Fruit fly (Drosophila melanogaster) whole organism, larva: ENCODE data around the gene Act79B.

ENCODE experiments used
- noc ChIP-seq: fragments of 200-800 bp; sonication (Bioruptor generic); optimal IDR thresholded peaks from 3 replicates; lab custom pipeline; 2019; ENCODE audit warnings: missing biosample characterization, mild to moderate bottlenecking, missing genetic modification characterization, moderate library complexity

Act79B gene

DNA sequence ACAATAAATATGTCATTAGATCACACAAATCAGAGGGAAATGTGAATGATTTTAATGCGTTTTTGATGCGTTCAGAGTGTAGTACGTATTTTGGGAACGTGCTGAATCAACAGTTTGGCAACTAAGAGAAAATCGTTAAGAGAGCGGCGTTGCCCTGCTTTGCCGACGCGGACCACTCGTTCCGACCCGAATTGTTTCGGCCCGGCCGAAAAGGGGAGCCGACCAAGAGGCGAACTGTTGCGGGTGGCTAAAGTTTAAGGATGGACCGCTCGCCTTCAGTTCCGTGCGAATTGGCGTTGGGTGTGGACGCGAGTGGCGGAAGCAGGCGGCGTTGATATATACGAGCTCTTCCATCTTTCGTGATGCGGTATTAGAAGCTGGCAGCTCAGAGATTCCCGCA, 49.7 kb downstream of the Act79B start, which contains the start of gene Oct-TyrR:
Gene Oct-TyrR, plus strand, starts transcription at position 287 of the 400 bp plus-strand sequence.
- no peak for TF ChIP-seq noc (tag; lab: Kevin White, UChicago)
